Worm (Caenorhabditis elegans) whole organism, L4 larva: ENCODE data around the gene Y67D8C.2.

ENCODE experiments used
- F44E2.7 ChIP-seq: fragments of 200-800 bp; sonication (Bioruptor generic); IDR thresholded peaks from 2 replicates; pipeline ENCODE4 v2.1.2; 2022; ENCODE audit warnings: missing genetic modification characterization, missing compliant biosample characterization
- arid-1 ChIP-seq: fragments of 200-800 bp; sonication (Bioruptor generic); conservative IDR thresholded peaks from 2 replicates; pipeline ENCODE4 v1.3.6; 2022; ENCODE audit warnings: missing genetic modification reagents, missing genetic modification characterization, missing compliant biosample characterization
- ces-1 ChIP-seq: fragments of 150-350 bp; sonication (generic microtip); optimal IDR thresholded peaks from 4 replicates; lab custom pipeline; 2014; ENCODE audit warnings: missing biosample characterization, missing genetic modification reagents, missing genetic modification characterization
- hif-1 ChIP-seq, 2 experiments: sonication (generic microtip); optimal IDR thresholded peaks; 2 replicates each; lab custom pipeline; 2016 to 2017; ENCODE audit warnings: missing compliant biosample characterization in 2 of 2, missing genetic modification characterization in 2 of 2, missing genetic modification reagents in 2 of 2, missing genotype in 2 of 2, mild to moderate bottlenecking in 1 of 2
- jun-1 ChIP-seq: fragments of 150-350 bp; optimal IDR thresholded peaks from 2 replicates; lab custom pipeline; 2014; ENCODE audit warnings: missing biosample characterization, missing genetic modification reagents, missing genetic modification characterization
- lsy-2 ChIP-seq, 2 experiments: fragments of 150-350 bp in 1 of 2; sonication (generic microtip) in 1 of 2; optimal IDR thresholded peaks; 2 replicates each; lab custom pipeline; 2014 to 2017; ENCODE audit warnings: missing biosample characterization in 2 of 2, missing genetic modification characterization in 2 of 2
- mep-1 ChIP-seq: fragments of 150-350 bp; sonication (generic microtip); optimal IDR thresholded peaks from 3 replicates; lab custom pipeline; 2014; ENCODE audit warnings: missing biosample characterization, missing genetic modification characterization
- nhr-102 ChIP-seq: sonication (generic microtip); optimal IDR thresholded peaks from 2 replicates; lab custom pipeline; 2016; ENCODE audit warnings: mild to moderate bottlenecking, missing genetic modification characterization, moderate library complexity, missing compliant biosample characterization
- nhr-11 ChIP-seq: fragments of 150-350 bp; optimal IDR thresholded peaks from 2 replicates; lab custom pipeline; 2014; ENCODE audit warnings: missing biosample characterization, missing genetic modification characterization
- nhr-237 ChIP-seq: sonication (generic microtip); optimal IDR thresholded peaks from 2 replicates; lab custom pipeline; 2017; ENCODE audit warnings: missing biosample characterization, missing genetic modification characterization
- pqm-1 ChIP-seq: sonication (generic microtip); optimal IDR thresholded peaks from 2 replicates; lab custom pipeline; 2017; ENCODE audit warnings: missing biosample characterization, missing genetic modification characterization

ce11 chrIV:3035375-3035774 is 36.7 kb upstream of the Y67D8C.2 start:
- TF ChIP-seq mep-1 (tag; lab: Kevin White, UChicago) = no peak
- TF ChIP-seq ces-1 (GFP tag; lab: Kevin White, UChicago) = no peak
- TF ChIP-seq hif-1 (tag; optimal IDR thresholded peaks at IDR 0.05; lab: Kevin White, UChicago) = no peak
- no peak for TF ChIP-seq jun-1
- TF ChIP-seq nhr-237 (tag; lab: Kevin White, UChicago) = no peak
- TF ChIP-seq pqm-1 (tag; lab: Kevin White, UChicago) = no peak
- TF ChIP-seq nhr-102 (tag; lab: Kevin White, UChicago) = no peak
- TF ChIP-seq nhr-11 (tag; lab: Kevin White, UChicago) = no peak
- no peak for TF ChIP-seq lsy-2 (tag; optimal IDR thresholded peaks at IDR 0.05; lab: Kevin White, UChicago)
- no peak for TF ChIP-seq arid-1 (GFP tag; lab: Robert Waterston, UW)
- TF ChIP-seq F44E2.7 (GFP tag; lab: Robert Waterston, UW) = no peak
